Fruit fly (Drosophila melanogaster): ENCODE measurements around the gene Clp.

Clp gene

DNA sequence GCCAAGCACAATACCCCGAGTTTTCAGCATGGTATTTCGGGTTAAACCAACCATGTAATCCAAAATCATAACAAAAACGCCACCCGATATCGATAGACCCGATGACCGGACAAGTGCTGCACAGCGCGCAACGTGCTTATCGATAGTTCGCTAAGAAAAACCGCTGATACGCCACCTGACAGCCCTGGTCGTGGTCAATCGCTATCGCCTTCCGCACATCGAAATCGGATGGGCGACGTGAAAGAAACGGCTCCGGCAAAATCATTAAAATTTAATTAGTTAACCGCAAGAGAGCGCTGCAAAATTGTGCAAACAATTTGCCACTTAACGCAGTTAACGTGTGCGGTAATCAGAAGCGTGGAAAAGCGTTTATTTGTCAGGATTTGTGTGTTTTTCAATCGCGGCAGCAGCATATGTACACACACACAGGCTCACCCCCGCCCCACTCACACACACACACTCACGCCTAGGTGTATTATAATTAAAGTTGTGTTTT, 6.1 kb downstream of the Clp start, which contains the start of the genes CG3862 and dock (continued):
- TF ChIP-seq CG6272 (GFP tag; IDR thresholded peaks at IDR 0.05) (peak; percentile 63; the same call in 1 of the 2 replicates), dpn (GFP tag; optimal IDR thresholded peaks at IDR 0.05) (peak; percentile 54 to 71), CG13424 (tag; optimal IDR thresholded peaks at IDR 0.05) (peak; percentile 38), vvl (GFP tag; IDR thresholded peaks at IDR 0.05) (peak; percentile 40; the same call in 1 of the 2 replicates), ATbp (GFP tag; optimal IDR thresholded peaks at IDR 0.05) (no peak), pho (GFP tag; optimal IDR thresholded peaks at IDR 0.05) (peak; percentile 74), BEAF-32 (GFP tag; optimal IDR thresholded peaks at IDR 0.05) (peak; percentile 95), Side (GFP tag; optimal IDR thresholded peaks at IDR 0.05) (peak; percentile 35), jumu (GFP tag; optimal IDR thresholded peaks at IDR 0.05) (peak; percentile 64), Atf-2 (GFP tag; optimal IDR thresholded peaks at IDR 0.05) (peak; percentile 10), CG6791 (GFP tag; IDR thresholded peaks at IDR 0.05; ENCODE audit: partially characterized antibody) (peak; percentile 99), Dref (GFP tag; IDR thresholded peaks at IDR 0.05) (peak; percentile 100), CG16813 (GFP tag; IDR thresholded peaks at IDR 0.05; ENCODE audit: partially characterized antibody) (peak; percentile 94), exex (tag; optimal IDR thresholded peaks at IDR 0.05) (peak; percentile 67), psq (GFP tag; optimal IDR thresholded peaks at IDR 0.05) (peak; percentile 25), CG6175 (GFP tag; IDR thresholded peaks at IDR 0.05) (peak; percentile 51; the same call in 1 of the 3 replicates), CG3838 (GFP tag; optimal IDR thresholded peaks at IDR 0.05) (no peak), CTCF (GFP tag; optimal IDR thresholded peaks at IDR 0.05) (peak; percentile 66), pan (optimal IDR thresholded peaks at IDR 0.05) (no peak), pan (GFP tag; optimal IDR thresholded peaks at IDR 0.05 in 1 of 2, IDR thresholded peaks at IDR 0.05 in 1 of 2) (peak in 1 of 2 experiments; percentile 50), CG7556 (GFP tag; optimal IDR thresholded peaks at IDR 0.05) (peak; percentile 47), sna (GFP tag; IDR thresholded peaks at IDR 0.05; ENCODE audit: partially characterized antibody) (peak; percentile 88), gfzf (GFP tag; optimal IDR thresholded peaks at IDR 0.05) (peak; percentile 48), bab2 (GFP tag; optimal IDR thresholded peaks at IDR 0.05) (peak; percentile 38), fd96Cb (tag; optimal IDR thresholded peaks at IDR 0.05) (no peak), pum (GFP tag; optimal IDR thresholded peaks at IDR 0.05) (peak; percentile 63), Ptx1 (GFP tag; IDR thresholded peaks at IDR 0.05) (peak; percentile 30; the same call in 1 of the 2 replicates), CG8089 (GFP tag; optimal IDR thresholded peaks at IDR 0.05) (peak; percentile 49), CG32532 (GFP tag; IDR thresholded peaks at IDR 0.05) (peak; percentile 58), CG11093 (GFP tag; IDR thresholded peaks at IDR 0.05) (no peak), CG8281 (tag; optimal IDR thresholded peaks at IDR 0.05) (no peak), kah (GFP tag; optimal IDR thresholded peaks at IDR 0.05) (peak; percentile 20), Optix (GFP tag; IDR thresholded peaks at IDR 0.05) (no peak), stwl (tag; optimal IDR thresholded peaks at IDR 0.05) (peak; percentile 75), dmrt99B (tag; optimal IDR thresholded peaks at IDR 0.05) (peak; percentile 36), Jarid2 (GFP tag; optimal IDR thresholded peaks at IDR 0.05) (peak; percentile 89), wek (GFP tag; optimal IDR thresholded peaks at IDR 0.05) (peak; percentile 1), CG2678 (tag; optimal IDR thresholded peaks at IDR 0.05) (peak; percentile 53), Poxn (GFP tag; IDR thresholded peaks at IDR 0.05) (no peak), dan (GFP tag; IDR thresholded peaks at IDR 0.05) (no peak), CG17359 (tag; optimal IDR thresholded peaks at IDR 0.05) (peak; percentile 45), tin (GFP tag; optimal IDR thresholded peaks at IDR 0.05) (peak; percentile 58), CG6683 (GFP tag; optimal IDR thresholded peaks at IDR 0.05) (peak; percentile 29), chn (GFP tag; optimal IDR thresholded peaks at IDR 0.05) (peak; percentile 62), CG3281 (GFP tag; optimal IDR thresholded peaks at IDR 0.05) (peak; percentile 54), Bgb (GFP tag; IDR thresholded peaks at IDR 0.05; ENCODE audit: partially characterized antibody) (peak; percentile 99), CG12744 (GFP tag; optimal IDR thresholded peaks at IDR 0.05) (no peak), crc (GFP tag; optimal IDR thresholded peaks at IDR 0.05) (no peak), ftz-f1 (GFP tag; optimal IDR thresholded peaks at IDR 0.05) (peak; percentile 74), CG6654 (GFP tag; optimal IDR thresholded peaks at IDR 0.05) (no peak), scrt (GFP tag; optimal IDR thresholded peaks at IDR 0.05) (peak; percentile 20)
